Fruit fly (Drosophila melanogaster) whole organism, embryonic: ENCODE measurements around the gene anne.

Source experiments
- B-H2 ChIP-seq: fragments of 200-800 bp; sonication (Bioruptor generic); optimal IDR thresholded peaks from 2 replicates; lab custom pipeline; 2018; ENCODE audit warnings: missing biosample characterization, mild to moderate bottlenecking, missing genetic modification characterization
- CG11398 ChIP-seq: fragments of 200-800 bp; sonication (Bioruptor generic); optimal IDR thresholded peaks from 2 replicates; lab custom pipeline; 2016; ENCODE audit warnings: missing biosample characterization, missing genetic modification characterization
- CG11696 ChIP-seq: fragments of 200-800 bp; sonication (Bioruptor generic); IDR thresholded peaks from 2 replicates; pipeline ENCODE4 v1.3.6; 2022; ENCODE audit warnings: missing biosample characterization, missing genetic modification characterization
- CG1647 ChIP-seq: fragments of 200-800 bp; sonication (Bioruptor generic); optimal IDR thresholded peaks from 3 replicates; lab custom pipeline; 2016; ENCODE audit warnings: missing biosample characterization, missing genetic modification characterization
- CG17359 ChIP-seq: fragments of 200-800 bp; sonication (Bioruptor generic); optimal IDR thresholded peaks from 3 replicates; lab custom pipeline; 2018; ENCODE audit warnings: missing biosample characterization, mild to moderate bottlenecking, missing genetic modification characterization, moderate library complexity
- CG17385 ChIP-seq: fragments of 200-800 bp; sonication (Bioruptor generic); optimal IDR thresholded peaks from 3 replicates; lab custom pipeline; 2018; ENCODE audit warnings: missing biosample characterization, mild to moderate bottlenecking, missing genetic modification characterization
- CG2116 ChIP-seq: fragments of 200-800 bp; sonication (Bioruptor generic); optimal IDR thresholded peaks from 3 replicates; lab custom pipeline; 2018; ENCODE audit warnings: missing biosample characterization, mild to moderate bottlenecking, missing genetic modification characterization
- CG2199 ChIP-seq: fragments of 200-800 bp; sonication (Bioruptor generic); IDR thresholded peaks from 3 replicates; pipeline ENCODE4 v1.3.6; 2022; ENCODE audit warnings: missing biosample characterization, missing genetic modification characterization
- CG2678 ChIP-seq: fragments of 200-800 bp; sonication (Bioruptor generic); optimal IDR thresholded peaks from 3 replicates; lab custom pipeline; 2019; ENCODE audit warnings: missing biosample characterization, mild to moderate bottlenecking, missing genetic modification characterization, moderate library complexity
- CG33557 ChIP-seq: fragments of 200-800 bp; sonication (Bioruptor generic); optimal IDR thresholded peaks from 2 replicates; lab custom pipeline; 2019; ENCODE audit warnings: missing biosample characterization, mild to moderate bottlenecking, missing genetic modification characterization, moderate library complexity
- CG42726 ChIP-seq: fragments of 200-800 bp; sonication (Bioruptor generic); IDR thresholded peaks from 2 replicates; pipeline ENCODE4 v1.3.6; 2022; ENCODE audit warnings: missing biosample characterization, missing genetic modification characterization; ENCODE audit not compliant: partially characterized antibody
- CG6813 ChIP-seq: fragments of 200-800 bp; sonication (Bioruptor generic); optimal IDR thresholded peaks from 2 replicates; lab custom pipeline; 2017; ENCODE audit warnings: missing biosample characterization, missing genetic modification characterization, mild to moderate bottlenecking, moderate library complexity, missing genetic modification reagents
- CG8089 ChIP-seq: fragments of 200-800 bp; sonication (Bioruptor generic); optimal IDR thresholded peaks from 3 replicates; lab custom pipeline; 2016; ENCODE audit warnings: missing biosample characterization, missing genetic modification characterization
- CG8765 ChIP-seq: fragments of 200-800 bp; sonication (Bioruptor generic); IDR thresholded peaks from 2 replicates; pipeline ENCODE4 v1.3.6; 2022; ENCODE audit warnings: missing biosample characterization, missing genetic modification characterization
- CG9609 ChIP-seq: fragments of 200-800 bp; sonication (Bioruptor generic); optimal IDR thresholded peaks from 3 replicates; lab custom pipeline; 2016; ENCODE audit warnings: missing biosample characterization, missing genetic modification characterization
- Dfd ChIP-seq, 2 experiments: fragments of >200 bp; optimal IDR thresholded peaks; 2 replicates each; lab custom pipeline; 2017; ENCODE audit warnings: missing biosample characterization in 2 of 2, missing genetic modification characterization in 2 of 2
- Gug ChIP-seq: fragments of 200-800 bp; sonication (Bioruptor generic); IDR thresholded peaks from 4 replicates; pipeline ENCODE4 v1.3.6; 2022; ENCODE audit warnings: missing biosample characterization, missing genetic modification characterization
- Hr39 ChIP-seq: fragments of >200 bp; optimal IDR thresholded peaks from 2 replicates; lab custom pipeline; 2017
- NK7.1 ChIP-seq: fragments of 200-800 bp; sonication (Bioruptor generic); optimal IDR thresholded peaks from 3 replicates; lab custom pipeline; 2016; ENCODE audit warnings: missing biosample characterization, missing genetic modification characterization
- PHDP ChIP-seq: fragments of 200-800 bp; sonication (Bioruptor generic); optimal IDR thresholded peaks from 3 replicates; lab custom pipeline; 2018; ENCODE audit warnings: missing biosample characterization, mild to moderate bottlenecking, missing genetic modification characterization, moderate library complexity
- Pdp1 ChIP-seq, 2 experiments: fragments of 200-800 bp; sonication (Bioruptor generic); optimal IDR thresholded peaks; 3 replicates each; lab custom pipeline; 2016; ENCODE audit warnings: missing biosample characterization in 2 of 2, missing genetic modification characterization in 2 of 2, mild to moderate bottlenecking in 1 of 2, moderate library complexity in 1 of 2
- Ravus ChIP-seq: fragments of 200-800 bp; sonication (Bioruptor generic); IDR thresholded peaks from 2 replicates; pipeline ENCODE4 v1.3.6; 2022; ENCODE audit warnings: missing biosample characterization, missing genetic modification characterization
- Scr ChIP-seq: fragments of 200-800 bp; sonication (Bioruptor generic); IDR thresholded peaks from 2 replicates; pipeline ENCODE4 v1.3.6; 2022; ENCODE audit warnings: missing biosample characterization, missing genetic modification characterization; ENCODE audit not compliant: partially characterized antibody
- bbx ChIP-seq: fragments of 200-800 bp; sonication (Bioruptor generic); IDR thresholded peaks from 2 replicates; pipeline ENCODE4 v1.3.6; 2022; ENCODE audit warnings: missing biosample characterization, missing genetic modification characterization; ENCODE audit not compliant: partially characterized antibody
- btn ChIP-seq: fragments of 200-800 bp; sonication (Bioruptor generic); optimal IDR thresholded peaks from 2 replicates; lab custom pipeline; 2016; ENCODE audit warnings: missing biosample characterization, missing genetic modification characterization
- cato ChIP-seq: fragments of 200-800 bp; sonication (Bioruptor generic); optimal IDR thresholded peaks from 2 replicates; lab custom pipeline; 2016; ENCODE audit warnings: missing biosample characterization, missing genetic modification characterization, borderline replicate concordance
- dan ChIP-seq: fragments of 200-800 bp; sonication (Bioruptor generic); IDR thresholded peaks from 2 replicates; pipeline ENCODE4 v1.3.6; 2022; ENCODE audit warnings: missing biosample characterization, missing genetic modification characterization
- disco-r ChIP-seq: fragments of 200-800 bp; sonication (Bioruptor generic); optimal IDR thresholded peaks from 2 replicates; lab custom pipeline; 2016; ENCODE audit warnings: missing biosample characterization, missing genetic modification characterization
- exex ChIP-seq: fragments of 200-800 bp; sonication (Bioruptor generic); optimal IDR thresholded peaks from 4 replicates; lab custom pipeline; 2018; ENCODE audit warnings: missing biosample characterization, mild to moderate bottlenecking, missing genetic modification characterization, moderate library complexity
- fu2 ChIP-seq: fragments of 200-800 bp; sonication (Bioruptor generic); optimal IDR thresholded peaks from 2 replicates; lab custom pipeline; 2016; ENCODE audit warnings: missing biosample characterization, missing genetic modification characterization
- hth ChIP-seq: fragments of >200 bp; optimal IDR thresholded peaks from 2 replicates; lab custom pipeline; 2017; ENCODE audit warnings: inconsistent platforms
- lbe ChIP-seq: fragments of 200-800 bp; sonication (Bioruptor generic); optimal IDR thresholded peaks from 2 replicates; lab custom pipeline; 2016; ENCODE audit warnings: missing biosample characterization, mild to moderate bottlenecking, missing genetic modification characterization
- lola ChIP-seq, 3 experiments: fragments of >200 bp in 2 of 3; fragments of 200-800 bp in 1 of 3; sonication (Bioruptor generic) in 1 of 3; optimal IDR thresholded peaks; 2 replicates each; lab custom pipeline; 2017 to 2019; ENCODE audit warnings: missing biosample characterization in 3 of 3, missing genetic modification characterization in 3 of 3, mild to moderate bottlenecking in 1 of 3, moderate library complexity in 1 of 3
- odd ChIP-seq: fragments of 200-800 bp; sonication (Bioruptor generic); optimal IDR thresholded peaks from 2 replicates; lab custom pipeline; 2017; ENCODE audit warnings: missing biosample characterization, mild to moderate bottlenecking, missing genetic modification characterization
- onecut ChIP-seq: fragments of 200-800 bp; sonication (Bioruptor generic); IDR thresholded peaks from 2 replicates; pipeline ENCODE4 v1.3.6; 2022; ENCODE audit warnings: missing biosample characterization, missing genetic modification characterization
- pita ChIP-seq: fragments of 200-800 bp; sonication (Bioruptor generic); optimal IDR thresholded peaks from 2 replicates; lab custom pipeline; 2017; ENCODE audit warnings: missing biosample characterization, mild to moderate bottlenecking, missing genetic modification characterization
- ro ChIP-seq: fragments of 200-800 bp; sonication (Bioruptor generic); IDR thresholded peaks from 2 replicates; pipeline ENCODE4 v1.3.6; 2022; ENCODE audit warnings: missing biosample characterization, missing genetic modification characterization
- scrt ChIP-seq: fragments of 200-800 bp; sonication (Bioruptor generic); optimal IDR thresholded peaks from 2 replicates; lab custom pipeline; 2018; ENCODE audit warnings: missing biosample characterization, mild to moderate bottlenecking, missing genetic modification characterization, moderate library complexity
- sim ChIP-seq: fragments of 200-800 bp; sonication (Bioruptor generic); IDR thresholded peaks from 2 replicates; pipeline ENCODE4 v1.3.6; 2022; ENCODE audit warnings: missing biosample characterization, missing genetic modification characterization
- stc ChIP-seq: fragments of 200-800 bp; sonication (Bioruptor generic); IDR thresholded peaks from 2 replicates; pipeline ENCODE4 v1.3.6; 2022; ENCODE audit warnings: missing biosample characterization, missing genetic modification characterization
- sug ChIP-seq: fragments of 200-800 bp; optimal IDR thresholded peaks from 2 replicates; lab custom pipeline; 2019; ENCODE audit warnings: missing biosample characterization, mild to moderate bottlenecking, missing genetic modification characterization, moderate library complexity
- tgo ChIP-seq: fragments of 200-800 bp; sonication (Bioruptor generic); IDR thresholded peaks from 3 replicates; pipeline ENCODE4 v1.3.6; 2022; ENCODE audit warnings: missing biosample characterization, missing genetic modification characterization
- z ChIP-seq: fragments of 200-800 bp; sonication (Bioruptor generic); IDR thresholded peaks from 3 replicates; pipeline ENCODE4 v1.3.6; 2022; ENCODE audit warnings: missing biosample characterization, missing genetic modification characterization
- zen2 ChIP-seq: fragments of 200-800 bp; sonication (Bioruptor generic); IDR thresholded peaks from 3 replicates; pipeline ENCODE4 v1.3.6; 2022; ENCODE audit warnings: missing biosample characterization, missing genetic modification characterization; ENCODE audit not compliant: partially characterized antibody

anne gene

DNA sequence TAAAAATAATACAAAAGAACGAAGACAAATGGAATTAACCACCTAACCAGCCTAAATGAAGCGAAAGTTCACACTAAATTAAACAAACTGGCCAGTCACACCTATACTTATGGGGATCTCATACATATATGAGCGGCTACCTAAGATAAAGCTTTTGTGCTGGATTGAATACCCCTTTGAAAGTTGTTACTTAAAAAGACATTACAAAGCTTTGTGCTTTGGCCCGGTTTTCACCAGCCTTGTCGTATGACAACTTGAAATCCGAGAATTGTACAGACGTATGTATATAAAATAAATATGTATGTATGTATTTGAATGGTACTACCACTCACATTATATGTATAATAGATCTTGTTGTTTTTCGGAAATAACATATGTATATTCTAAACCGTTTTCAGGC is 24.0 kb downstream of the anne start, which contains the start of gene CG31997 (continued):
- no peak for TF ChIP-seq CG8765
- no peak for TF ChIP-seq Ravus
- TF ChIP-seq lbe, result no peak
- no peak for TF ChIP-seq pita (GFP tag; lab: Kevin White, UChicago)
- TF ChIP-seq CG1647 (GFP tag; lab: Kevin White, UChicago), result no peak
- no peak for TF ChIP-seq CG33557 (GFP tag; lab: Kevin White, UChicago)
- TF ChIP-seq CG42726 (GFP tag; lab: Robert Waterston, UW), result no peak
- TF ChIP-seq Hr39 (lab: Kevin White, UChicago), result no peak
- no peak for TF ChIP-seq disco-r (GFP tag; lab: Kevin White, UChicago)
- TF ChIP-seq hth (lab: Kevin White, UChicago), result no peak
- no peak for TF ChIP-seq PHDP (tag; lab: Kevin White, UChicago)
- TF ChIP-seq CG8089, result no peak
- TF ChIP-seq z (GFP tag; lab: Robert Waterston, UW), result no peak
- TF ChIP-seq exex (tag; lab: Kevin White, UChicago), result peak; percentile 29
- peak; percentile 64; the same call in 1 of the 3 replicates for TF ChIP-seq CG2199 (GFP tag; lab: Robert Waterston, UW)
- no peak for TF ChIP-seq CG6813
- TF ChIP-seq Scr, result no peak
- no peak for TF ChIP-seq fu2
- no peak for TF ChIP-seq sim (GFP tag; lab: Robert Waterston, UW)
- TF ChIP-seq cato, result no peak
- no peak for TF ChIP-seq dan (GFP tag; lab: Robert Waterston, UW)
- TF ChIP-seq stc, result no peak
- no peak for TF ChIP-seq ro (GFP tag; lab: Robert Waterston, UW)
- peak; percentile 47 for TF ChIP-seq B-H2
- TF ChIP-seq btn (GFP tag; lab: Kevin White, UChicago), result no peak
- TF ChIP-seq Dfd (GFP tag; optimal IDR thresholded peaks at IDR 0.05; lab: Kevin White, UChicago), result no peak
- TF ChIP-seq CG17385 (GFP tag; lab: Kevin White, UChicago), result no peak
- TF ChIP-seq CG9609 (GFP tag; lab: Kevin White, UChicago), result no peak
- TF ChIP-seq CG2678 (tag; lab: Kevin White, UChicago), result no peak
- TF ChIP-seq odd (GFP tag; lab: Kevin White, UChicago), result no peak
- no peak for TF ChIP-seq NK7.1 (GFP tag; lab: Kevin White, UChicago)
- TF ChIP-seq CG2116 (GFP tag; lab: Kevin White, UChicago), result no peak
- no peak for TF ChIP-seq zen2 (GFP tag; lab: Robert Waterston, UW)
- peak in 1 of 2 experiments; percentile 15 for TF ChIP-seq Pdp1 (GFP tag; optimal IDR thresholded peaks at IDR 0.05; lab: Kevin White, UChicago)
- TF ChIP-seq CG11398 (GFP tag; lab: Kevin White, UChicago), result no peak
- TF ChIP-seq sug (tag; lab: Kevin White, UChicago), result peak; percentile 14
- TF ChIP-seq scrt (GFP tag; lab: Kevin White, UChicago), result no peak
- no peak for TF ChIP-seq CG11696 (GFP tag; lab: Robert Waterston, UW)
- TF ChIP-seq bbx (GFP tag; lab: Robert Waterston, UW), result no peak
- TF ChIP-seq onecut (GFP tag; lab: Robert Waterston, UW), result no peak
- no peak for TF ChIP-seq CG17359 (tag; lab: Kevin White, UChicago)
- TF ChIP-seq tgo (GFP tag; lab: Robert Waterston, UW), result no peak
- no peak for TF ChIP-seq lola (GFP tag; optimal IDR thresholded peaks at IDR 0.05; lab: Kevin White, UChicago)
- no peak for TF ChIP-seq Gug (GFP tag; lab: Robert Waterston, UW)
